Worm (Caenorhabditis elegans) whole organism, L4 larva: ENCODE results near the gene srt-24.

Experiments
- egl-43 ChIP-seq: fragments of 200-800 bp; sonication (Bioruptor generic); IDR thresholded peaks from 2 replicates; pipeline ENCODE4 v1.3.6; 2022; ENCODE audit warnings: missing genetic modification reagents, missing genetic modification characterization, missing compliant biosample characterization
- lin-1 ChIP-seq: fragments of 200-800 bp; sonication (Bioruptor generic); IDR thresholded peaks from 2 replicates; pipeline ENCODE4 v1.3.6; 2022; ENCODE audit warnings: missing genetic modification reagents, missing genetic modification characterization, missing compliant biosample characterization
- nhr-28 ChIP-seq: fragments of 150-350 bp; optimal IDR thresholded peaks from 2 replicates; lab custom pipeline; 2014; ENCODE audit warnings: missing biosample characterization, missing genetic modification characterization
- nhr-77 ChIP-seq: fragments of 150-350 bp; optimal IDR thresholded peaks from 2 replicates; lab custom pipeline; 2014; ENCODE audit warnings: missing biosample characterization, missing genetic modification characterization
- sdz-12 ChIP-seq: fragments of 200-800 bp; sonication (Bioruptor generic); optimal IDR thresholded peaks from 2 replicates; lab custom pipeline; 2018; ENCODE audit warnings: mild to moderate bottlenecking, missing genetic modification characterization, missing compliant biosample characterization
- set-16 ChIP-seq: fragments of 200-800 bp; sonication (Bioruptor generic); IDR thresholded peaks from 2 replicates; pipeline ENCODE4 v1.3.6; 2022; ENCODE audit warnings: missing genetic modification reagents, missing genetic modification characterization, missing compliant biosample characterization
- snpc-4 ChIP-seq: fragments of 150-350 bp; optimal IDR thresholded peaks from 2 replicates; lab custom pipeline; 2014; ENCODE audit warnings: missing biosample characterization, missing genetic modification characterization
- zag-1 ChIP-seq: fragments of 150-350 bp; optimal IDR thresholded peaks from 2 replicates; lab custom pipeline; 2014; ENCODE audit warnings: missing biosample characterization, missing genetic modification characterization
- ztf-7 ChIP-seq: fragments of 150-350 bp; optimal IDR thresholded peaks from 2 replicates; lab custom pipeline; 2014; ENCODE audit warnings: missing biosample characterization, missing genetic modification characterization

ce11 chrIV:756956-757355 is 26.1 kb upstream of the srt-24 start:
- TF ChIP-seq snpc-4 (tag; lab: Kevin White, UChicago) (no peak), nhr-28 (tag; lab: Kevin White, UChicago) (no peak), lin-1 (GFP tag; lab: Robert Waterston, UW) (no peak), zag-1 (no peak), set-16 (GFP tag; lab: Robert Waterston, UW) (no peak), sdz-12 (GFP tag; lab: Kevin White, UChicago) (no peak), nhr-77 (tag; lab: Kevin White, UChicago) (no peak), egl-43 (GFP tag; lab: Robert Waterston, UW) (no peak), ztf-7 (no peak)
